Worm (Caenorhabditis elegans) whole organism, L2 larva: Measurements from ENCODE around the gene nspd-4.
A peak's percentile ranks its signal among the peaks of the same experiment; 100 is the strongest.

ENCODE experiments used
- C34F6.9 ChIP-seq: fragments of 150-350 bp; optimal IDR thresholded peaks from 2 replicates; lab custom pipeline; 2014; ENCODE audit warnings: missing biosample characterization, missing genetic modification characterization
- F13H6.1 ChIP-seq: sonication (generic microtip); optimal IDR thresholded peaks from 2 replicates; lab custom pipeline; 2016; ENCODE audit warnings: missing genetic modification characterization, missing compliant biosample characterization
- ZK546.5 ChIP-seq: sonication (generic microtip); optimal IDR thresholded peaks from 2 replicates; lab custom pipeline; 2017; ENCODE audit warnings: missing biosample characterization, missing genetic modification characterization
- aly-2 ChIP-seq: fragments of 150-350 bp; optimal IDR thresholded peaks from 2 replicates; lab custom pipeline; 2014; ENCODE audit warnings: missing biosample characterization, missing genetic modification characterization
- ama-1 ChIP-seq: fragments of 150-350 bp; optimal IDR thresholded peaks from 2 replicates; lab custom pipeline; 2018; ENCODE audit warnings: inconsistent platforms
- blmp-1 ChIP-seq: sonication (generic microtip); optimal IDR thresholded peaks from 2 replicates; lab custom pipeline; 2017; ENCODE audit warnings: missing genetic modification characterization, mild to moderate bottlenecking, missing compliant biosample characterization, antibody characterized with exemption, moderate library complexity; ENCODE audit not compliant: insufficient read depth
- ceh-82 ChIP-seq: fragments of 150-350 bp; optimal IDR thresholded peaks from 2 replicates; lab custom pipeline; 2014; ENCODE audit warnings: missing biosample characterization, missing genetic modification characterization
- crh-2 ChIP-seq: sonication (generic microtip); optimal IDR thresholded peaks from 2 replicates; lab custom pipeline; 2017; ENCODE audit warnings: missing biosample characterization, missing genetic modification characterization
- egl-27 ChIP-seq: sonication (generic microtip); optimal IDR thresholded peaks from 3 replicates; lab custom pipeline; 2017; ENCODE audit warnings: missing biosample characterization, missing genetic modification reagents, missing genetic modification characterization
- fos-1 ChIP-seq: fragments of 150-350 bp; optimal IDR thresholded peaks from 2 replicates; lab custom pipeline; 2014; ENCODE audit warnings: missing biosample characterization, missing genetic modification characterization
- gmeb-1 ChIP-seq: fragments of 150-350 bp; optimal IDR thresholded peaks from 2 replicates; lab custom pipeline; 2014; ENCODE audit warnings: missing biosample characterization, missing genetic modification characterization
- lin-11 ChIP-seq: fragments of 150-350 bp; sonication (generic microtip); optimal IDR thresholded peaks from 2 replicates; lab custom pipeline; 2014; ENCODE audit warnings: missing biosample characterization, missing genetic modification characterization, inconsistent platforms, mixed read lengths
- lin-13 ChIP-seq: fragments of 150-350 bp; optimal IDR thresholded peaks from 2 replicates; lab custom pipeline; 2014; ENCODE audit warnings: missing biosample characterization, missing genetic modification reagents, missing genetic modification characterization
- lsy-2 ChIP-seq, 2 experiments: fragments of 150-350 bp in 1 of 2; sonication (generic microtip) in 1 of 2; optimal IDR thresholded peaks; 2 replicates each; lab custom pipeline; 2014 to 2017; ENCODE audit warnings: missing biosample characterization in 2 of 2, missing genetic modification characterization in 2 of 2
- mab-5 ChIP-seq: fragments of 150-350 bp; optimal IDR thresholded peaks from 2 replicates; lab custom pipeline; 2014; ENCODE audit warnings: missing biosample characterization, missing genetic modification characterization
- mbf-1 ChIP-seq: sonication (generic microtip); optimal IDR thresholded peaks from 2 replicates; lab custom pipeline; 2017; ENCODE audit warnings: missing biosample characterization, missing genetic modification characterization
- mdl-1 ChIP-seq, 2 experiments: fragments of 150-350 bp in 1 of 2; sonication (generic microtip) in 1 of 2; optimal IDR thresholded peaks; 2 replicates each; lab custom pipeline; 2017; ENCODE audit warnings: missing biosample characterization in 2 of 2, missing genetic modification characterization in 2 of 2
- nhr-129 ChIP-seq: fragments of 150-350 bp; optimal IDR thresholded peaks from 2 replicates; lab custom pipeline; 2014; ENCODE audit warnings: missing biosample characterization, missing genetic modification characterization
- nhr-21 ChIP-seq: fragments of 150-350 bp; optimal IDR thresholded peaks from 2 replicates; lab custom pipeline; 2014; ENCODE audit warnings: missing biosample characterization, missing genetic modification characterization
- nhr-23 ChIP-seq: fragments of 150-350 bp; optimal IDR thresholded peaks from 2 replicates; lab custom pipeline; 2014; ENCODE audit warnings: missing biosample characterization, missing genetic modification reagents, missing genetic modification characterization
- nhr-237 ChIP-seq: fragments of 150-350 bp; optimal IDR thresholded peaks from 2 replicates; lab custom pipeline; 2014; ENCODE audit warnings: missing biosample characterization, missing genetic modification characterization
- nhr-25 ChIP-seq: fragments of 150-350 bp; sonication (generic microtip); optimal IDR thresholded peaks from 3 replicates; lab custom pipeline; 2014; ENCODE audit warnings: missing biosample characterization, missing genetic modification characterization
- nhr-6 ChIP-seq: fragments of 150-350 bp; optimal IDR thresholded peaks from 2 replicates; lab custom pipeline; 2014; ENCODE audit warnings: missing biosample characterization, missing genetic modification characterization
- nhr-77 ChIP-seq: fragments of 150-350 bp; optimal IDR thresholded peaks from 2 replicates; lab custom pipeline; 2014; ENCODE audit warnings: missing biosample characterization, missing genetic modification characterization
- skn-1 ChIP-seq: sonication (generic microtip); optimal IDR thresholded peaks from 2 replicates; lab custom pipeline; 2017; ENCODE audit warnings: missing biosample characterization, missing genetic modification characterization
- sma-3 ChIP-seq: sonication (generic microtip); optimal IDR thresholded peaks from 2 replicates; lab custom pipeline; 2016; ENCODE audit warnings: missing genetic modification reagents, missing genetic modification characterization, missing compliant biosample characterization
- sma-9 ChIP-seq, 2 experiments: fragments of 150-350 bp in 1 of 2; sonication (generic microtip) in 1 of 2; optimal IDR thresholded peaks; 2 replicates each; lab custom pipeline; 2014 to 2016; ENCODE audit warnings: missing genetic modification characterization in 2 of 2, mild to moderate bottlenecking in 1 of 2, missing biosample characterization in 1 of 2, missing compliant biosample characterization in 1 of 2, missing genetic modification reagents in 1 of 2, moderate library complexity in 1 of 2
- unc-39 ChIP-seq: fragments of 150-350 bp; optimal IDR thresholded peaks from 2 replicates; lab custom pipeline; 2014; ENCODE audit warnings: missing biosample characterization, missing genetic modification characterization
- unc-55 ChIP-seq: fragments of 150-350 bp; sonication (generic microtip); optimal IDR thresholded peaks from 3 replicates; lab custom pipeline; 2014; ENCODE audit warnings: missing biosample characterization, missing genetic modification reagents, missing genetic modification characterization
- zag-1 ChIP-seq: fragments of 150-350 bp; optimal IDR thresholded peaks from 2 replicates; lab custom pipeline; 2014; ENCODE audit warnings: missing biosample characterization, missing genetic modification characterization
- ztf-11 ChIP-seq: sonication (generic microtip); optimal IDR thresholded peaks from 2 replicates; lab custom pipeline; 2017; ENCODE audit warnings: missing biosample characterization, missing genetic modification characterization

Gene nspd-4

ce11 chrII:4851594-4852106 is 9.2 kb downstream of the nspd-4 start, which contains the start of gene dnj-9 (continued):
- TF ChIP-seq nhr-77 (tag; lab: Kevin White, UChicago) (peak; percentile 79), fos-1 (peak; percentile 77), lin-11 (peak; percentile 90), lin-13 (GFP tag; lab: Kevin White, UChicago) (peak; percentile 95), zag-1 (tag; lab: Kevin White, UChicago) (peak; percentile 85), mab-5 (tag; lab: Kevin White, UChicago) (peak; percentile 93), nhr-23 (no peak), egl-27 (tag; lab: Kevin White, UChicago) (peak; percentile 94), mdl-1 (tag; optimal IDR thresholded peaks at IDR 0.05; lab: Kevin White, UChicago) (peak in 1 of 2 experiments; percentile 62), ama-1 (peak; percentile 77), unc-55 (GFP tag; lab: Kevin White, UChicago) (peak; percentile 98), aly-2 (no peak), nhr-25 (tag; lab: Kevin White, UChicago) (peak; percentile 97), ztf-11 (tag; lab: Kevin White, UChicago) (no peak), mbf-1 (tag; lab: Kevin White, UChicago) (no peak), ZK546.5 (tag; lab: Kevin White, UChicago) (peak; percentile 68), sma-3 (GFP tag; lab: Kevin White, UChicago) (peak; percentile 96), nhr-6 (tag; lab: Kevin White, UChicago) (peak; percentile 89), blmp-1 (peak; percentile 77), F13H6.1 (tag; lab: Kevin White, UChicago) (peak; percentile 96)

ce11 chrII:4854761-4855160 is 12.4 kb downstream of the nspd-4 start:
- TF ChIP-seq lin-11 = no peak
- peak; percentile 39 for TF ChIP-seq C34F6.9 (tag; lab: Kevin White, UChicago)
- peak; percentile 35 for TF ChIP-seq unc-55 (GFP tag; lab: Kevin White, UChicago)
- TF ChIP-seq nhr-237 (tag; lab: Kevin White, UChicago) = no peak
- TF ChIP-seq, all 48 proteins: peak for 2

ce11 chrII:4855489-4855888 is 13.1 kb downstream of the nspd-4 start:
- TF ChIP-seq lsy-2 (tag; optimal IDR thresholded peaks at IDR 0.05; lab: Kevin White, UChicago) (peak; percentile 2 to 24), lin-11 (no peak), C34F6.9 (tag; lab: Kevin White, UChicago) (peak; percentile 15), sma-9 (GFP tag; optimal IDR thresholded peaks at IDR 0.05; lab: Kevin White, UChicago) (peak; percentile 49), sma-9 (tag; optimal IDR thresholded peaks at IDR 0.05; lab: Kevin White, UChicago) (no peak)

- TF ChIP-seq nhr-21 (tag; lab: Kevin White, UChicago) (peak; percentile 58), nhr-129 (tag; lab: Kevin White, UChicago) (peak; percentile 13), gmeb-1 (tag; lab: Kevin White, UChicago) (peak; percentile 11), sma-9 (GFP tag; optimal IDR thresholded peaks at IDR 0.05; lab: Kevin White, UChicago) (peak; percentile 32), sma-9 (tag; optimal IDR thresholded peaks at IDR 0.05; lab: Kevin White, UChicago) (no peak), crh-2 (tag; lab: Kevin White, UChicago) (peak; percentile 4), nhr-25 (tag; lab: Kevin White, UChicago) (peak; percentile 73), unc-55 (GFP tag; lab: Kevin White, UChicago) (peak; percentile 6), lin-13 (GFP tag; lab: Kevin White, UChicago) (no peak), C34F6.9 (tag; lab: Kevin White, UChicago) (peak; percentile 54), ZK546.5 (tag; lab: Kevin White, UChicago) (no peak), sma-3 (GFP tag; lab: Kevin White, UChicago) (no peak), lsy-2 (tag; optimal IDR thresholded peaks at IDR 0.05; lab: Kevin White, UChicago) (peak in 1 of 2 experiments; percentile 52), ceh-82 (tag; lab: Kevin White, UChicago) (no peak), skn-1 (peak; percentile 1)
- TF ChIP-seq, all 48 proteins: peak for 10
Measured at ce11 chrII:4856113-4856512, 13.7 kb downstream of the nspd-4 start.

- TF ChIP-seq unc-39 (tag; lab: Kevin White, UChicago) = no peak
- peak; percentile 17 for TF ChIP-seq nhr-129 (tag; lab: Kevin White, UChicago)
- peak; percentile 94 for TF ChIP-seq fos-1
- TF ChIP-seq crh-2 (tag; lab: Kevin White, UChicago) = peak; percentile 32
- TF ChIP-seq sma-9 (GFP tag; optimal IDR thresholded peaks at IDR 0.05; lab: Kevin White, UChicago) = peak; percentile 18
- TF ChIP-seq sma-9 (tag; optimal IDR thresholded peaks at IDR 0.05; lab: Kevin White, UChicago) = no peak
Measured at ce11 chrII:4857086-4857485, 14.7 kb downstream of the nspd-4 start.
